Worm (Caenorhabditis elegans) whole organism, dauer: ENCODE results near the gene nhr-247.
"Not testable (repeated sequence)": the region's sequence is repeated elsewhere in the genome, so short reads cannot be mapped to it uniquely, and the experiment has no call there.

Experiments used
- unc-62 ChIP-seq: sonication (generic microtip); optimal IDR thresholded peaks from 2 replicates; lab custom pipeline; 2017; ENCODE audit warnings: missing biosample characterization, missing genetic modification reagents, missing genetic modification characterization

The nhr-247 gene

DNA sequence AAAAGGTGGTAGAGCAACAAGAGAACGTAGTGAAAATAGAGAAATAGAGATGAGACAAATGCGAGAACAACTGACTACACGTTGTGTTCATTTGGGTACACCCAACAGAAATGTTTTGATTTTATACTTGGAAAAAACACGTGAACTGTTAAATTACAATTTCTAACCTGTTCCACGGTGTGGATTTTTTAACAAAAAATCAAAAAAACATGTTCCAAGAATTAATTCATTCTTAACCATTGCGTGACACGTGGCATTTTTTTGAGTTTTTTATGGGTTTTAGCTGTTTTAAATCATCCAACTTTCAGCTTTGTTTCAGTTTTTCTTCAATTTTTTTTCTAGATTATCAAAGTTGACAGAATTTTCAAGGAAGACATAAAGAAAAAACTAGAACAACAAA, 38.6 kb downstream of the nhr-247 start, which contains the start of gene ech-1.1:
TSS of gene ech-1.1 (minus strand) at position 101 of the 400 bp plus-strand sequence.
- not testable (repeated sequence) for TF ChIP-seq unc-62

DNA sequence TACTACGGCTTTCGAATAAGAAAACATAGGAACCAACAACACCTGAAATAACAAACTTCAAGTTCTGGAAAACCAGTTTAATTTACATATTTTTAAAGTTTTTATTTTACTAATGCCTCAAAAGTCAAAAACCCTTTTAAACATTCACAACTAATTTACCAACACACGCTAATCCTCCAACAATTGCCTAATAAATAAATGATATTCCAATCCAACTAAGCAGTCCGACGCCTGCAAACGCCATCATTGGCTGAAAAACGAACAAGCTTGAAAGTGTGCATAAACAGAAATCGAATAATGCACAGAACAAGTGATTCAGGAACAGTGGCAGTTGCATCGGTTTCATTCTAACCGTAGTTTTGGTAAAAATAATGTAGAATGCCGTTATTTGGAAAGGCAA, 45.0 kb downstream of the nhr-247 start:
- no peak for TF ChIP-seq unc-62

DNA sequence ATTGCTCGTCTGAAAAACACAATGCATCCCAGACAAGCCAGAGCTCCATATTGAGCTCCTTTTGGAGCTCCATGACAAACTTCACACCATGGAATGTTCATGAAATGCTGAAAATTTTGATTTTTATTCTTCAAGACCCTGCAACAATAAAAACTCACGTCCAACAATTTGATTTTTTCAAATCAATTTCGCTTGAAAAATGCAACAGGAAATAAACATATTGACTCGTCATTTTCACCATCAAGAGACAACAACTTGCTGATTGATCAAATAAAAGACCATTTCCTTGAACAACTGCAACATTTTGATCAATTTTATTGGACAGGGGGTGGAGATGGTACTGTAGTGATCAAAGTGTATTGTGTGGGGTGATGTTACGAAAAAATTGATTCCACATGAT, 46.9 kb downstream of the nhr-247 start, which contains the start of gene nhr-269:
TSS of gene nhr-269 (minus strand) at position 101 of the 400 bp plus-strand sequence.
- TF ChIP-seq unc-62: no peak
